Worm (Caenorhabditis elegans): ENCODE data around the gene sra-29.

- no peak for TF ChIP-seq B0310.2 (tag; optimal IDR thresholded peaks at IDR 0.05)
- TF ChIP-seq ets-7 (tag; optimal IDR thresholded peaks at IDR 0.05): no peak
- TF ChIP-seq ceh-36 (tag; optimal IDR thresholded peaks at IDR 0.05): no peak
- no peak for TF ChIP-seq F13C5.2 (tag; optimal IDR thresholded peaks at IDR 0.05)
- no peak for TF ChIP-seq scrt-1 (GFP tag; IDR thresholded peaks at IDR 0.05)
- no peak for TF ChIP-seq ama-1 (optimal IDR thresholded peaks at IDR 0.05)
- no peak for TF ChIP-seq aly-1 (tag; optimal IDR thresholded peaks at IDR 0.05)
- TF ChIP-seq flt-1 (GFP tag; IDR thresholded peaks at IDR 0.05): no peak
- TF ChIP-seq tra-4 (tag; optimal IDR thresholded peaks at IDR 0.05): no peak
- no peak for TF ChIP-seq hmg-4 (GFP tag; optimal IDR thresholded peaks at IDR 0.05)
- no peak for TF ChIP-seq tbx-11 (GFP tag; IDR thresholded peaks at IDR 0.05)
- no peak for TF ChIP-seq pes-1 (GFP tag; IDR thresholded peaks at IDR 0.05)
- TF ChIP-seq ceh-13 (GFP tag; optimal IDR thresholded peaks at IDR 0.05): no peak
- TF ChIP-seq hnd-1 (tag; optimal IDR thresholded peaks at IDR 0.05): no peak
These were observed 33.8 kb upstream of the sra-29 start, which contains the start of gene epg-5 for ce11 chrII:6609315-6609842.
